Worm (Caenorhabditis elegans): Measurements from ENCODE around the gene hsp-3.
A peak's percentile ranks its signal among the peaks of the same experiment; 100 is the strongest.

hsp-3 gene

ce11 chrX:6084439-6084838 lies 7.5 kb downstream of the hsp-3 start, which contains the start of gene C45B2.2:
C45B2.2 (plus strand) TSS chrX:6084739.
- TF ChIP-seq ceh-6 (GFP tag; optimal IDR thresholded peaks at IDR 0.05) = no peak
- no peak for TF ChIP-seq fax-1 (tag; optimal IDR thresholded peaks at IDR 0.05)
- TF ChIP-seq pax-1 (tag; optimal IDR thresholded peaks at IDR 0.05) = no peak
- no peak for TF ChIP-seq pha-2 (tag; optimal IDR thresholded peaks at IDR 0.05)
- TF ChIP-seq elt-2 (tag; optimal IDR thresholded peaks at IDR 0.05) = no peak
- no peak for TF ChIP-seq F13H6.1 (tag; optimal IDR thresholded peaks at IDR 0.05)
- no peak for TF ChIP-seq lim-6 (tag; optimal IDR thresholded peaks at IDR 0.05)
- TF ChIP-seq unc-3 (GFP tag; conservative IDR thresholded peaks at IDR 0.05) = no peak
- TF ChIP-seq unc-3 (tag; optimal IDR thresholded peaks at IDR 0.05) = no peak
- no peak for TF ChIP-seq nfya-1 (tag; optimal IDR thresholded peaks at IDR 0.05)
- no peak for TF ChIP-seq pha-4 (tag; optimal IDR thresholded peaks at IDR 0.05)
- no peak for TF ChIP-seq tbx-2 (tag; optimal IDR thresholded peaks at IDR 0.05)
- TF ChIP-seq sdc-2 (tag; optimal IDR thresholded peaks at IDR 0.05) = no peak

ce11 chrX:6082660-6083059 lies 9.3 kb downstream of the hsp-3 start, which contains the start of gene C45B2.3:
C45B2.3 (plus strand) TSS chrX:6082960.
- no peak for TF ChIP-seq T23F11.4 (GFP tag; optimal IDR thresholded peaks at IDR 0.05)
- TF ChIP-seq fkh-10 (GFP tag; optimal IDR thresholded peaks at IDR 0.05) = no peak
- no peak for TF ChIP-seq madf-2 (tag; optimal IDR thresholded peaks at IDR 0.05)
- no peak for TF ChIP-seq tbx-7 (tag; optimal IDR thresholded peaks at IDR 0.05)
- TF ChIP-seq elt-4 (tag; optimal IDR thresholded peaks at IDR 0.05) = no peak
- no peak for TF ChIP-seq ref-2 (tag; optimal IDR thresholded peaks at IDR 0.05)
- TF ChIP-seq C08G9.2 (tag; optimal IDR thresholded peaks at IDR 0.05) = no peak
- TF ChIP-seq ztf-16 (tag; optimal IDR thresholded peaks at IDR 0.05) = no peak
- no peak for TF ChIP-seq ceh-30 (tag; optimal IDR thresholded peaks at IDR 0.05)
- TF ChIP-seq F13H6.1 (tag; optimal IDR thresholded peaks at IDR 0.05) = no peak
- TF ChIP-seq K02D7.2 (tag; optimal IDR thresholded peaks at IDR 0.05) = no peak
- no peak for TF ChIP-seq dve-1 (tag; optimal IDR thresholded peaks at IDR 0.05)
- no peak for TF ChIP-seq syd-9 (tag; optimal IDR thresholded peaks at IDR 0.05)
- TF ChIP-seq npax-4 (tag; optimal IDR thresholded peaks at IDR 0.05) = no peak
- no peak for TF ChIP-seq pqm-1 (tag; optimal IDR thresholded peaks at IDR 0.05)
- TF ChIP-seq elt-2 (tag; optimal IDR thresholded peaks at IDR 0.05) = no peak

- TF ChIP-seq ztf-16 (tag; optimal IDR thresholded peaks at IDR 0.05) (no peak), elt-2 (tag; optimal IDR thresholded peaks at IDR 0.05) (peak; percentile 28)
Measured at ce11 chrX:6081793-6082192, 10.1 kb downstream of the hsp-3 start.

ce11 chrX:6075209-6075608 lies 16.7 kb downstream of the hsp-3 start, which contains the start of gene lgc-58:
lgc-58 (plus strand) TSS chrX:6075509.
- TF ChIP-seq ceh-48 (tag; optimal IDR thresholded peaks at IDR 0.05) (no peak), hlh-6 (tag; optimal IDR thresholded peaks at IDR 0.05) (no peak), dve-1 (tag; optimal IDR thresholded peaks at IDR 0.05) (no peak), tbx-2 (tag; optimal IDR thresholded peaks at IDR 0.05) (no peak), ets-4 (tag; optimal IDR thresholded peaks at IDR 0.05) (no peak), ceh-6 (GFP tag; optimal IDR thresholded peaks at IDR 0.05) (no peak), lin-11 (tag; optimal IDR thresholded peaks at IDR 0.05) (no peak), K02D7.2 (tag; optimal IDR thresholded peaks at IDR 0.05) (no peak), ceh-9 (tag; optimal IDR thresholded peaks at IDR 0.05) (no peak), ttx-3 (tag; optimal IDR thresholded peaks at IDR 0.05) (no peak), npax-4 (tag; optimal IDR thresholded peaks at IDR 0.05) (no peak), pax-1 (tag; optimal IDR thresholded peaks at IDR 0.05) (no peak), ceh-24 (tag; optimal IDR thresholded peaks at IDR 0.05) (no peak), mec-3 (tag; optimal IDR thresholded peaks at IDR 0.05; ENCODE audit: borderline replicate concordance) (no peak), nfya-1 (tag; optimal IDR thresholded peaks at IDR 0.05) (no peak), tbx-7 (tag; optimal IDR thresholded peaks at IDR 0.05) (no peak), hlh-13 (GFP tag; optimal IDR thresholded peaks at IDR 0.05) (no peak)

All from whole organism, late embryonic.